Fruit fly (Drosophila melanogaster): ENCODE data around the gene SpdS.

SpdS gene

dm6 chr3R:9586663-9587248 is 44.7 kb upstream of the SpdS start, which contains the start of gene P58IPK:
P58IPK (plus strand) TSS chr3R:9586942.
- TF ChIP-seq Eip93F (GFP tag; optimal IDR thresholded peaks at IDR 0.05): peak; percentile 4
- no peak for TF ChIP-seq fd85E (GFP tag; optimal IDR thresholded peaks at IDR 0.05)
- peak; percentile 62; the same call in 2 of the 3 replicates for TF ChIP-seq eg (GFP tag; IDR thresholded peaks at IDR 0.05)
- TF ChIP-seq CG6854 (GFP tag; optimal IDR thresholded peaks at IDR 0.05): peak; percentile 28
- TF ChIP-seq OdsH (GFP tag; optimal IDR thresholded peaks at IDR 0.05): peak; percentile 19
- no peak for TF ChIP-seq Lpt (GFP tag; optimal IDR thresholded peaks at IDR 0.05)
- TF ChIP-seq Sox14 (GFP tag; optimal IDR thresholded peaks at IDR 0.05): peak; percentile 62
- TF ChIP-seq CG11902 (GFP tag; optimal IDR thresholded peaks at IDR 0.05): no peak
- TF ChIP-seq CG6276 (GFP tag; optimal IDR thresholded peaks at IDR 0.05): no peak
- peak; percentile 42 for TF ChIP-seq topi (GFP tag; optimal IDR thresholded peaks at IDR 0.05)
- TF ChIP-seq CG6163 (GFP tag; IDR thresholded peaks at IDR 0.05): peak; percentile 30; the same call in 1 of the 3 replicates
- TF ChIP-seq net (GFP tag; optimal IDR thresholded peaks at IDR 0.05): peak; percentile 23
- no peak for TF ChIP-seq fd59A (GFP tag; optimal IDR thresholded peaks at IDR 0.05)
- peak; percentile 17 for TF ChIP-seq Ets96B (tag; optimal IDR thresholded peaks at IDR 0.05)
- peak; percentile 69 for TF ChIP-seq Hr39 (GFP tag; optimal IDR thresholded peaks at IDR 0.05)
- no peak for TF ChIP-seq Hr38 (GFP tag; optimal IDR thresholded peaks at IDR 0.05)
- TF ChIP-seq CG10669 (GFP tag; optimal IDR thresholded peaks at IDR 0.05): no peak
- TF ChIP-seq CG31627 (GFP tag; optimal IDR thresholded peaks at IDR 0.05): peak; percentile 66
- TF ChIP-seq Met (GFP tag; optimal IDR thresholded peaks at IDR 0.05): no peak
- peak; percentile 10; the same call in 1 of the 2 replicates for TF ChIP-seq CG15336 (GFP tag; IDR thresholded peaks at IDR 0.05)
- TF ChIP-seq achi (GFP tag; optimal IDR thresholded peaks at IDR 0.05): peak; percentile 46
- peak; percentile 36 for TF ChIP-seq CG3919 (GFP tag; optimal IDR thresholded peaks at IDR 0.05)
- TF ChIP-seq vri (GFP tag; optimal IDR thresholded peaks at IDR 0.05): peak; percentile 42
- peak; percentile 74 for TF ChIP-seq Eip78C (GFP tag)
- peak; percentile 37 for TF ChIP-seq acj6 (GFP tag; optimal IDR thresholded peaks at IDR 0.05)
- TF ChIP-seq Gug (GFP tag; IDR thresholded peaks at IDR 0.05): no peak
- TF ChIP-seq CG10631 (GFP tag; optimal IDR thresholded peaks at IDR 0.05): peak; percentile 62
- TF ChIP-seq dsx (GFP tag; optimal IDR thresholded peaks at IDR 0.05; ENCODE audit: poor library complexity, severe bottlenecking): peak; percentile 1
- TF ChIP-seq Hr4 (GFP tag; optimal IDR thresholded peaks at IDR 0.05): peak; percentile 48
- TF ChIP-seq esn (GFP tag; optimal IDR thresholded peaks at IDR 0.05): peak; percentile 61
- no peak for TF ChIP-seq spab (GFP tag; optimal IDR thresholded peaks at IDR 0.05)
- TF ChIP-seq lz (GFP tag; optimal IDR thresholded peaks at IDR 0.05): peak; percentile 68
- no peak for TF ChIP-seq CG8119 (GFP tag; IDR thresholded peaks at IDR 0.05)
- TF ChIP-seq pdm3 (GFP tag; optimal IDR thresholded peaks at IDR 0.05): peak; percentile 62
- TF ChIP-seq Eip75B (GFP tag; optimal IDR thresholded peaks at IDR 0.05): peak; percentile 69
- peak; percentile 29 for TF ChIP-seq cyc (GFP tag; optimal IDR thresholded peaks at IDR 0.05)
- TF ChIP-seq CG3032 (tag; optimal IDR thresholded peaks at IDR 0.05): peak; percentile 59

DNA sequence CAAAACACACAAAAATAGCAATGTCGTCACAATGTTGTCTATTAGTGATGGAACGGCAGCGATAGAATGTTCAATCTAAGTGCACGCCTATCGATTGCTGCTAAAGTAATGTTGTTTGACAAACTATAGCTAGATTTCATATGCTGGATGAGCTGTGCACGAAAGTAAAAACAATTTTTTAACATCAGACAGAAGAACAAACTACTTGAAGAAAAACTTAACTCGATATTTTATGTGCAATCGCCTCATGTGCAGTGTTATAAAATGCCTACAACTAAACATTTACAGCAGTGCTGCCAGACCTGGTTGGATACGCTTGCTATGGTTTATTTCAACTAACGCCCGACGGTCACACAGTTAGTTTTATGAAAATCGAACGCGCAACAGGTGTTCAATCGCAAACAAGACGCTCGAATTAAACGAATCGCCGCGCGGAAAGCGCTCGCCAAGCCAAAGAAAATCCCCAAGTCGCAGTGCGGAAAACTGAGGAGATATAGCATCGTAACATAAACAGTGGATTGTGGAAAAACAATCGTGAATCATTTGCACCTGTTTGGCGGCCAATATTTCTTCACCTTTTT is 40.4 kb upstream of the SpdS start, which contains the start of the genes bocks and CG8312:
Gene bocks (minus strand): TSS at position 51 of the 581 bp plus-strand sequence.
Gene CG8312 (plus strand): TSS at position 358 of the 581 bp plus-strand sequence.
- TF ChIP-seq esn (GFP tag; optimal IDR thresholded peaks at IDR 0.05) (peak; percentile 37), Sox14 (GFP tag; optimal IDR thresholded peaks at IDR 0.05) (peak; percentile 53), Ets21C (GFP tag; optimal IDR thresholded peaks at IDR 0.05) (no peak), CG6163 (GFP tag; IDR thresholded peaks at IDR 0.05) (no peak), achi (GFP tag; optimal IDR thresholded peaks at IDR 0.05) (no peak), vri (GFP tag; optimal IDR thresholded peaks at IDR 0.05) (peak; percentile 34), Hr39 (GFP tag; optimal IDR thresholded peaks at IDR 0.05) (peak; percentile 17), CG4318 (GFP tag; optimal IDR thresholded peaks at IDR 0.05) (no peak), CG6276 (GFP tag; optimal IDR thresholded peaks at IDR 0.05) (no peak), dac (GFP tag; optimal IDR thresholded peaks at IDR 0.05) (no peak), CG34406 (GFP tag; optimal IDR thresholded peaks at IDR 0.05) (no peak), Sox15 (GFP tag; optimal IDR thresholded peaks at IDR 0.05) (no peak), CG10631 (GFP tag; optimal IDR thresholded peaks at IDR 0.05) (peak; percentile 24), CG32006 (GFP tag; optimal IDR thresholded peaks at IDR 0.05) (no peak), CG31627 (GFP tag; optimal IDR thresholded peaks at IDR 0.05) (peak; percentile 52), dsx (GFP tag; optimal IDR thresholded peaks at IDR 0.05; ENCODE audit: poor library complexity, severe bottlenecking) (peak; percentile 96), CG16779 (tag; optimal IDR thresholded peaks at IDR 0.05) (no peak), pdm3 (GFP tag; optimal IDR thresholded peaks at IDR 0.05) (peak; percentile 35), CG11294 (GFP tag; IDR thresholded peaks at IDR 0.05) (no peak), Eip75B (GFP tag; optimal IDR thresholded peaks at IDR 0.05) (no peak), Eip78C (GFP tag) (no peak), CG3919 (GFP tag; optimal IDR thresholded peaks at IDR 0.05) (peak; percentile 27), Smox (GFP tag; optimal IDR thresholded peaks at IDR 0.05) (no peak), CG8319 (GFP tag; optimal IDR thresholded peaks at IDR 0.05) (no peak), Met (GFP tag; optimal IDR thresholded peaks at IDR 0.05) (no peak), fd59A (GFP tag; optimal IDR thresholded peaks at IDR 0.05) (no peak), svp (GFP tag) (no peak), CG7368 (GFP tag; optimal IDR thresholded peaks at IDR 0.05) (no peak)

All from whole organism, prepupa.